Worm (Caenorhabditis elegans) whole organism, early embryonic: ENCODE measurements around the gene F37B4.10.

Experiments
- B0310.2 ChIP-seq: sonication (generic microtip); optimal IDR thresholded peaks from 2 replicates; lab custom pipeline; 2016; ENCODE audit warnings: mild to moderate bottlenecking, missing genetic modification characterization, missing compliant biosample characterization
- F13C5.2 ChIP-seq: sonication (generic microtip); optimal IDR thresholded peaks from 2 replicates; lab custom pipeline; 2017; ENCODE audit warnings: mild to moderate bottlenecking, missing genetic modification characterization, inconsistent platforms, missing compliant biosample characterization
- aly-1 ChIP-seq: sonication (generic microtip); optimal IDR thresholded peaks from 2 replicates; lab custom pipeline; 2016; ENCODE audit warnings: missing genetic modification characterization, missing compliant biosample characterization
- ama-1 ChIP-seq: fragments of 150-350 bp; optimal IDR thresholded peaks from 2 replicates; lab custom pipeline; 2014
- ceh-13 ChIP-seq: fragments of 200-800 bp; sonication (Bioruptor generic); optimal IDR thresholded peaks from 2 replicates; lab custom pipeline; 2018; ENCODE audit warnings: mild to moderate bottlenecking, missing genetic modification characterization, missing compliant biosample characterization
- ceh-36 ChIP-seq: sonication (generic microtip); optimal IDR thresholded peaks from 2 replicates; lab custom pipeline; 2016; ENCODE audit warnings: missing genetic modification characterization, inconsistent platforms, missing compliant biosample characterization
- ets-7 ChIP-seq: sonication (generic microtip); optimal IDR thresholded peaks from 2 replicates; lab custom pipeline; 2016; ENCODE audit warnings: missing genotype, missing genetic modification characterization, missing compliant biosample characterization
- flt-1 ChIP-seq: fragments of 200-800 bp; sonication (Bioruptor generic); IDR thresholded peaks from 2 replicates; pipeline ENCODE4 v1.3.6; 2022; ENCODE audit warnings: missing genetic modification characterization, missing compliant biosample characterization
- hmbx-1 ChIP-seq: sonication (generic microtip); optimal IDR thresholded peaks from 2 replicates; lab custom pipeline; 2016; ENCODE audit warnings: mild to moderate bottlenecking, missing genetic modification characterization, missing compliant biosample characterization
- hmg-4 ChIP-seq: fragments of 200-800 bp; sonication (Bioruptor generic); optimal IDR thresholded peaks from 2 replicates; lab custom pipeline; 2018; ENCODE audit warnings: mild to moderate bottlenecking, missing genetic modification characterization, missing compliant biosample characterization
- hnd-1 ChIP-seq: sonication (generic microtip); optimal IDR thresholded peaks from 2 replicates; lab custom pipeline; 2016; ENCODE audit warnings: missing genetic modification characterization, missing compliant biosample characterization
- pes-1 ChIP-seq: fragments of 200-800 bp; sonication (Bioruptor generic); IDR thresholded peaks from 2 replicates; pipeline ENCODE4 v1.3.6; 2022; ENCODE audit warnings: missing genetic modification reagents, missing genetic modification characterization, missing compliant biosample characterization
- scrt-1 ChIP-seq: fragments of 200-800 bp; sonication (Bioruptor generic); IDR thresholded peaks from 2 replicates; pipeline ENCODE4 v1.3.6; 2022; ENCODE audit warnings: missing genetic modification characterization, missing compliant biosample characterization
- sea-1 ChIP-seq: fragments of 200-800 bp; sonication (Bioruptor generic); conservative IDR thresholded peaks from 2 replicates; pipeline ENCODE4 v1.3.6; 2022; ENCODE audit warnings: missing genetic modification characterization, missing compliant biosample characterization
- tbx-11 ChIP-seq: fragments of 200-800 bp; sonication (Bioruptor generic); IDR thresholded peaks from 2 replicates; pipeline ENCODE4 v1.3.6; 2022; ENCODE audit warnings: missing genetic modification characterization, missing compliant biosample characterization
- tbx-37 ChIP-seq: fragments of 200-800 bp; sonication (Bioruptor generic); conservative IDR thresholded peaks from 2 replicates; pipeline ENCODE4 v1.3.6; 2022; ENCODE audit warnings: missing genetic modification reagents, missing genetic modification characterization, missing compliant biosample characterization
- tra-4 ChIP-seq: sonication (generic microtip); optimal IDR thresholded peaks from 2 replicates; lab custom pipeline; 2017; ENCODE audit warnings: missing genetic modification characterization, missing compliant biosample characterization

Gene F37B4.10

DNA sequence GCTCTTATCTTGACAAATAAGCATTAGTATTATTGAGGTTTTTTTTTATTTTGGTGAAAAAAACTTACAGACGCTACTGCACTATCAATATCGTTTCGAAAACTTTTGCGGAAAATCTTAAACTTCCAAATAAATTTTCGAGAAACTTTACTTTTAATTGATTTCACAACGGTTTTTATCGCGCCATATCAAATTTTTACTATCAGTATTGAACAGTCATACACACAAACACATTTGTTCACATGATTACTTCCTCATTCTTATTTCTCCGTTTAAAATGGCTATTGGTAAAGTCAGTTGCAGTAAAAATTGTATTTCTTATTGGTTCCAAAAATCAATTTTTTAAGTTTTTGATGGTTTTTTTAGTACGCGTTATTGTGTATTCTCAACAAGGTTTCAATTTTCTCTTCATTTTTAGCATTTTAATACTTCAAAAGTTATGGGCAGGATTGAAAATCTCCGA, 18.8 kb upstream of the F37B4.10 start, which contains the start of gene pals-32:
TSS of gene pals-32 (plus strand) at position 413 of the 463 bp plus-strand sequence.
- TF ChIP-seq flt-1 (no peak), ama-1 (lab: Kevin White, UChicago) (no peak), tbx-11 (GFP tag; lab: Robert Waterston, UW) (no peak), B0310.2 (no peak), hnd-1 (tag; lab: Kevin White, UChicago) (no peak), tbx-37 (GFP tag; lab: Robert Waterston, UW) (no peak), F13C5.2 (no peak), pes-1 (GFP tag; lab: Robert Waterston, UW) (no peak), sea-1 (GFP tag; lab: Robert Waterston, UW) (no peak), tra-4 (tag; lab: Kevin White, UChicago) (no peak), ceh-36 (tag; lab: Kevin White, UChicago) (no peak), aly-1 (tag; lab: Kevin White, UChicago) (no peak), ceh-13 (GFP tag; lab: Kevin White, UChicago) (no peak), hmg-4 (GFP tag; lab: Kevin White, UChicago) (no peak), scrt-1 (GFP tag; lab: Robert Waterston, UW) (no peak), hmbx-1 (tag; lab: Kevin White, UChicago) (no peak), ets-7 (tag; lab: Kevin White, UChicago) (no peak)

- no peak for TF ChIP-seq tra-4 (tag; lab: Kevin White, UChicago)
- no peak for TF ChIP-seq tbx-11 (GFP tag; lab: Robert Waterston, UW)
- no peak for TF ChIP-seq F13C5.2
- TF ChIP-seq sea-1 (GFP tag; lab: Robert Waterston, UW): no peak
- TF ChIP-seq ets-7 (tag; lab: Kevin White, UChicago): no peak
- TF ChIP-seq B0310.2: no peak
- no peak for TF ChIP-seq ceh-36 (tag; lab: Kevin White, UChicago)
- TF ChIP-seq hnd-1 (tag; lab: Kevin White, UChicago): no peak
Measured at ce11 chrV:2892976-2893375, 15.6 kb upstream of the F37B4.10 start, which contains the start of gene srh-127. srh-127 (plus strand) TSS chrV:2893276.

- no peak for TF ChIP-seq aly-1 (tag; lab: Kevin White, UChicago)
- no peak for TF ChIP-seq ets-7 (tag; lab: Kevin White, UChicago)
- TF ChIP-seq ceh-36 (tag; lab: Kevin White, UChicago): no peak
- TF ChIP-seq scrt-1 (GFP tag; lab: Robert Waterston, UW): no peak
- TF ChIP-seq pes-1 (GFP tag; lab: Robert Waterston, UW): no peak
- TF ChIP-seq hmbx-1 (tag; lab: Kevin White, UChicago): no peak
- no peak for TF ChIP-seq tbx-11 (GFP tag; lab: Robert Waterston, UW)
- TF ChIP-seq tbx-37 (GFP tag; lab: Robert Waterston, UW): no peak
- no peak for TF ChIP-seq ceh-13 (GFP tag; lab: Kevin White, UChicago)
- TF ChIP-seq flt-1: no peak
- TF ChIP-seq ama-1 (lab: Kevin White, UChicago): no peak
- TF ChIP-seq B0310.2: no peak
- TF ChIP-seq hnd-1 (tag; lab: Kevin White, UChicago): no peak
Measured at ce11 chrV:2891927-2892326, 14.5 kb upstream of the F37B4.10 start, which contains the start of gene F37B4.15. F37B4.15 (plus strand) TSS chrV:2892227.

ce11 chrV:2888681-2889080, 11.3 kb upstream of the F37B4.10 start, which contains the start of gene srw-4:
srw-4 (minus strand) TSS chrV:2888781.
- TF ChIP-seq B0310.2: no peak
- no peak for TF ChIP-seq ama-1 (lab: Kevin White, UChicago)
- no peak for TF ChIP-seq ets-7 (tag; lab: Kevin White, UChicago)
- no peak for TF ChIP-seq tra-4 (tag; lab: Kevin White, UChicago)
- TF ChIP-seq F13C5.2: no peak
- TF ChIP-seq aly-1 (tag; lab: Kevin White, UChicago): no peak
- TF ChIP-seq hnd-1 (tag; lab: Kevin White, UChicago): no peak
- no peak for TF ChIP-seq sea-1 (GFP tag; lab: Robert Waterston, UW)
- no peak for TF ChIP-seq flt-1
- TF ChIP-seq tbx-37 (GFP tag; lab: Robert Waterston, UW): no peak
- no peak for TF ChIP-seq hmbx-1 (tag; lab: Kevin White, UChicago)
- no peak for TF ChIP-seq ceh-13 (GFP tag; lab: Kevin White, UChicago)
- TF ChIP-seq pes-1 (GFP tag; lab: Robert Waterston, UW): no peak
- no peak for TF ChIP-seq ceh-36 (tag; lab: Kevin White, UChicago)
- no peak for TF ChIP-seq hmg-4 (GFP tag; lab: Kevin White, UChicago)

- no peak for TF ChIP-seq B0310.2
- TF ChIP-seq aly-1 (tag; lab: Kevin White, UChicago): no peak
- no peak for TF ChIP-seq hmg-4 (GFP tag; lab: Kevin White, UChicago)
- TF ChIP-seq pes-1 (GFP tag; lab: Robert Waterston, UW): no peak
- no peak for TF ChIP-seq sea-1 (GFP tag; lab: Robert Waterston, UW)
- TF ChIP-seq flt-1: no peak
Measured at ce11 chrV:2888265-2888664, 10.9 kb upstream of the F37B4.10 start.

ce11 chrV:2884411-2884810, 7.0 kb upstream of the F37B4.10 start, which contains the start of gene sre-24:
sre-24 (plus strand) TSS chrV:2884711.
- TF ChIP-seq hmg-4 (GFP tag; lab: Kevin White, UChicago) (no peak), aly-1 (tag; lab: Kevin White, UChicago) (no peak), ama-1 (lab: Kevin White, UChicago) (no peak), F13C5.2 (no peak), ceh-36 (tag; lab: Kevin White, UChicago) (no peak), scrt-1 (GFP tag; lab: Robert Waterston, UW) (no peak), pes-1 (GFP tag; lab: Robert Waterston, UW) (no peak), ceh-13 (GFP tag; lab: Kevin White, UChicago) (no peak), tra-4 (tag; lab: Kevin White, UChicago) (no peak), hnd-1 (tag; lab: Kevin White, UChicago) (no peak), B0310.2 (no peak), tbx-11 (GFP tag; lab: Robert Waterston, UW) (no peak), hmbx-1 (tag; lab: Kevin White, UChicago) (no peak), ets-7 (tag; lab: Kevin White, UChicago) (no peak), tbx-37 (GFP tag; lab: Robert Waterston, UW) (no peak), flt-1 (no peak), sea-1 (GFP tag; lab: Robert Waterston, UW) (no peak)
